Fruit fly (Drosophila melanogaster) whole organism, embryonic: ENCODE measurements around the gene haf.

ENCODE experiments used
- Atf-2 ChIP-seq: fragments of 200-800 bp; sonication (Bioruptor generic); optimal IDR thresholded peaks from 2 replicates; lab custom pipeline; 2016; ENCODE audit warnings: missing biosample characterization, missing genetic modification characterization
- Bteb2 ChIP-seq: fragments of 200-800 bp; sonication (Bioruptor generic); optimal IDR thresholded peaks from 2 replicates; lab custom pipeline; 2016; ENCODE audit warnings: missing biosample characterization, missing genetic modification characterization
- CG11723 ChIP-seq: fragments of 200-800 bp; sonication (Bioruptor generic); optimal IDR thresholded peaks from 2 replicates; lab custom pipeline; 2017; ENCODE audit warnings: missing biosample characterization, mild to moderate bottlenecking, missing genetic modification characterization
- CG12155 ChIP-seq: fragments of 200-800 bp; sonication (Bioruptor generic); optimal IDR thresholded peaks from 3 replicates; lab custom pipeline; 2016; ENCODE audit warnings: missing biosample characterization, missing genetic modification characterization
- CG12744 ChIP-seq: fragments of 200-800 bp; sonication (Bioruptor generic); optimal IDR thresholded peaks from 2 replicates; lab custom pipeline; 2016; ENCODE audit warnings: missing biosample characterization, missing genetic modification characterization
- CG14050 ChIP-seq: fragments of 200-800 bp; sonication (Bioruptor generic); IDR thresholded peaks from 3 replicates; pipeline ENCODE4 v1.3.6; 2022; ENCODE audit warnings: missing biosample characterization, missing genetic modification characterization
- CG14860 ChIP-seq: fragments of 200-800 bp; sonication (Bioruptor generic); IDR thresholded peaks from 3 replicates; pipeline ENCODE4 v1.3.6; 2022; ENCODE audit warnings: missing biosample characterization, missing genetic modification characterization; ENCODE audit not compliant: partially characterized antibody
- CG14965 ChIP-seq: fragments of 200-800 bp; sonication (Bioruptor generic); optimal IDR thresholded peaks from 2 replicates; lab custom pipeline; 2016; ENCODE audit warnings: missing biosample characterization, missing genetic modification characterization, borderline replicate concordance
- CG15011 ChIP-seq: fragments of 200-800 bp; sonication (Bioruptor generic); optimal IDR thresholded peaks from 3 replicates; lab custom pipeline; 2018; ENCODE audit warnings: missing biosample characterization, mild to moderate bottlenecking, missing genetic modification characterization
- CG15601 ChIP-seq: fragments of 200-800 bp; sonication (Bioruptor generic); optimal IDR thresholded peaks from 3 replicates; lab custom pipeline; 2019; ENCODE audit warnings: missing biosample characterization, mild to moderate bottlenecking, missing genetic modification characterization, moderate library complexity
- CG1603 ChIP-seq: fragments of 200-800 bp; sonication (Bioruptor generic); optimal IDR thresholded peaks from 2 replicates; lab custom pipeline; 2019; ENCODE audit warnings: missing biosample characterization, mild to moderate bottlenecking, missing genetic modification characterization, moderate library complexity
- CG17328 ChIP-seq: fragments of 200-800 bp; sonication (Bioruptor generic); IDR thresholded peaks from 2 replicates; pipeline ENCODE4 v1.3.6; 2022; ENCODE audit warnings: missing biosample characterization, missing genetic modification characterization
- CG17802 ChIP-seq: fragments of 200-800 bp; sonication (Bioruptor generic); optimal IDR thresholded peaks from 2 replicates; lab custom pipeline; 2018; ENCODE audit warnings: missing biosample characterization, mild to moderate bottlenecking, missing genetic modification characterization, moderate library complexity
- CG2202 ChIP-seq: fragments of 200-800 bp; sonication (Bioruptor generic); optimal IDR thresholded peaks from 2 replicates; lab custom pipeline; 2018; ENCODE audit warnings: missing biosample characterization, mild to moderate bottlenecking, missing genetic modification characterization
- CG2875 ChIP-seq: fragments of 200-800 bp; sonication (Bioruptor generic); optimal IDR thresholded peaks from 2 replicates; lab custom pipeline; 2017; ENCODE audit warnings: missing biosample characterization, mild to moderate bottlenecking, missing genetic modification characterization, missing genetic modification reagents
- CG30431 ChIP-seq: fragments of 200-800 bp; sonication (Bioruptor generic); optimal IDR thresholded peaks from 2 replicates; lab custom pipeline; 2017; ENCODE audit warnings: missing biosample characterization, missing genetic modification characterization
- CG34422 ChIP-seq: fragments of 200-800 bp; sonication (Bioruptor generic); IDR thresholded peaks from 3 replicates; pipeline ENCODE4 v1.3.6; 2022; ENCODE audit warnings: missing biosample characterization, missing genetic modification characterization
- CG3726 ChIP-seq: fragments of 200-800 bp; sonication (Bioruptor generic); IDR thresholded peaks from 3 replicates; pipeline ENCODE4, ENCODE4 v1.3.6; 2022; ENCODE audit warnings: missing biosample characterization, missing genetic modification characterization
- CG4282 ChIP-seq: fragments of 200-800 bp; sonication (Bioruptor generic); optimal IDR thresholded peaks from 2 replicates; lab custom pipeline; 2016; ENCODE audit warnings: missing biosample characterization, missing genetic modification characterization
- CG4328 ChIP-seq: fragments of 200-800 bp; sonication (Bioruptor generic); optimal IDR thresholded peaks from 3 replicates; lab custom pipeline; 2017; ENCODE audit warnings: missing biosample characterization, missing genetic modification reagents, missing genetic modification characterization
- CG43689 ChIP-seq: fragments of 200-800 bp; sonication (Bioruptor generic); IDR thresholded peaks from 2 replicates; pipeline ENCODE4 v1.3.6; 2022; ENCODE audit warnings: missing biosample characterization, missing genetic modification characterization
- CG4617 ChIP-seq: fragments of 200-800 bp; sonication (Bioruptor generic); optimal IDR thresholded peaks from 3 replicates; lab custom pipeline; 2016; ENCODE audit warnings: missing biosample characterization, missing genetic modification characterization, borderline replicate concordance
- CG6765 ChIP-seq: fragments of 200-800 bp; sonication (Bioruptor generic); optimal IDR thresholded peaks from 3 replicates; lab custom pipeline; 2017; ENCODE audit warnings: missing biosample characterization, mild to moderate bottlenecking, missing genetic modification characterization
- CG6854 ChIP-seq: fragments of 200-800 bp; sonication (Bioruptor generic); optimal IDR thresholded peaks from 3 replicates; lab custom pipeline; 2017; ENCODE audit warnings: missing biosample characterization, mild to moderate bottlenecking, missing genetic modification characterization
- CG7745 ChIP-seq: fragments of 200-800 bp; sonication (Bioruptor generic); optimal IDR thresholded peaks from 2 replicates; lab custom pipeline; 2018; ENCODE audit warnings: missing biosample characterization, mild to moderate bottlenecking, missing genetic modification characterization, moderate library complexity
- CG8089 ChIP-seq: fragments of 200-800 bp; sonication (Bioruptor generic); optimal IDR thresholded peaks from 3 replicates; lab custom pipeline; 2016; ENCODE audit warnings: missing biosample characterization, missing genetic modification characterization
- CG9817 ChIP-seq: fragments of 200-800 bp; sonication (Bioruptor generic); optimal IDR thresholded peaks from 2 replicates; lab custom pipeline; 2018; ENCODE audit warnings: missing biosample characterization, mild to moderate bottlenecking, missing genetic modification characterization, moderate library complexity
- CG9876 ChIP-seq: fragments of 200-800 bp; sonication (Bioruptor generic); optimal IDR thresholded peaks from 2 replicates; lab custom pipeline; 2016; ENCODE audit warnings: missing biosample characterization, missing genetic modification characterization
- Deaf1 ChIP-seq: fragments of 200-800 bp; optimal IDR thresholded peaks from 3 replicates; lab custom pipeline; 2019; ENCODE audit warnings: missing biosample characterization, mild to moderate bottlenecking, missing genetic modification characterization, moderate library complexity
- Dfd ChIP-seq, 2 experiments: fragments of >200 bp; optimal IDR thresholded peaks; 2 replicates each; lab custom pipeline; 2017; ENCODE audit warnings: missing biosample characterization in 2 of 2, missing genetic modification characterization in 2 of 2
- HHEX ChIP-seq: fragments of 200-800 bp; sonication (Bioruptor generic); optimal IDR thresholded peaks from 3 replicates; lab custom pipeline; 2017; ENCODE audit warnings: missing biosample characterization, mild to moderate bottlenecking, missing genetic modification characterization, missing genetic modification reagents
- HLH4C ChIP-seq: fragments of 200-800 bp; sonication (Bioruptor generic); IDR thresholded peaks from 3 replicates; pipeline ENCODE4 v1.3.6; 2022; ENCODE audit warnings: missing biosample characterization, missing genetic modification characterization; ENCODE audit not compliant: partially characterized antibody
- Hr78 ChIP-seq, 2 experiments: fragments of 200-800 bp in 1 of 2; fragments of >200 bp in 1 of 2; sonication (Bioruptor generic) in 1 of 2; optimal IDR thresholded peaks; 2 replicates each; lab custom pipeline; 2017 to 2019; ENCODE audit warnings: missing biosample characterization in 2 of 2, missing genetic modification characterization in 2 of 2, mild to moderate bottlenecking in 1 of 2, moderate library complexity in 1 of 2
- Lpt ChIP-seq: fragments of >200 bp; optimal IDR thresholded peaks from 2 replicates; lab custom pipeline; 2018; ENCODE audit warnings: missing biosample characterization, missing genetic modification characterization
- Oaz ChIP-seq: fragments of 200-800 bp; sonication (Bioruptor generic); IDR thresholded peaks from 2 replicates; pipeline ENCODE4 v1.3.6; 2022; ENCODE audit warnings: missing biosample characterization, missing genetic modification characterization
- Rx ChIP-seq: fragments of 200-800 bp; sonication (Bioruptor generic); IDR thresholded peaks from 2 replicates; pipeline ENCODE4 v1.3.6; 2022; ENCODE audit warnings: missing biosample characterization, missing genetic modification characterization
- Usf ChIP-seq: fragments of 200-800 bp; sonication (Bioruptor generic); optimal IDR thresholded peaks from 2 replicates; lab custom pipeline; 2017; ENCODE audit warnings: missing genotype, missing biosample characterization, missing genetic modification characterization
- ab ChIP-seq: fragments of 200-800 bp; sonication (Bioruptor generic); optimal IDR thresholded peaks from 2 replicates; lab custom pipeline; 2016; ENCODE audit warnings: missing biosample characterization, missing genetic modification characterization
- ato ChIP-seq: fragments of 200-800 bp; sonication (Bioruptor generic); IDR thresholded peaks from 2 replicates; pipeline ENCODE4 v1.3.6; 2022; ENCODE audit warnings: missing biosample characterization, missing genetic modification characterization; ENCODE audit not compliant: partially characterized antibody
- btn ChIP-seq: fragments of 200-800 bp; sonication (Bioruptor generic); optimal IDR thresholded peaks from 2 replicates; lab custom pipeline; 2016; ENCODE audit warnings: missing biosample characterization, missing genetic modification characterization
- cwo ChIP-seq: fragments of 200-800 bp; sonication (Bioruptor generic); optimal IDR thresholded peaks from 3 replicates; lab custom pipeline; 2017; ENCODE audit warnings: missing biosample characterization, missing genetic modification characterization, mild to moderate bottlenecking, moderate library complexity, missing genetic modification reagents
- dimm ChIP-seq: fragments of 200-800 bp; sonication (Bioruptor generic); IDR thresholded peaks from 2 replicates; pipeline ENCODE4 v1.3.6; 2022; ENCODE audit warnings: missing biosample characterization, missing genetic modification characterization
- her ChIP-seq: fragments of 200-800 bp; sonication (Bioruptor generic); optimal IDR thresholded peaks from 2 replicates; lab custom pipeline; 2016; ENCODE audit warnings: missing biosample characterization, missing genetic modification characterization
- luna ChIP-seq: fragments of 200-800 bp; sonication (Bioruptor generic); optimal IDR thresholded peaks from 2 replicates; lab custom pipeline; 2016; ENCODE audit warnings: missing biosample characterization, missing genetic modification characterization
- otp ChIP-seq: fragments of 200-800 bp; sonication (Bioruptor generic); IDR thresholded peaks from 3 replicates; pipeline ENCODE4, ENCODE4 v1.3.6; 2022; ENCODE audit warnings: missing biosample characterization, missing genetic modification characterization
- pho ChIP-seq: fragments of 200-800 bp; sonication (Bioruptor generic); optimal IDR thresholded peaks from 2 replicates; lab custom pipeline; 2016; ENCODE audit warnings: missing biosample characterization, missing genetic modification characterization
- sens ChIP-seq: fragments of 200-800 bp; sonication (Bioruptor generic); peaks from one replicate; lab custom pipeline; 2016; ENCODE audit warnings: missing biosample characterization, missing genetic modification characterization
- slp2 ChIP-seq: fragments of 200-800 bp; sonication (Bioruptor generic); optimal IDR thresholded peaks from 2 replicates; lab custom pipeline; 2016; ENCODE audit warnings: missing biosample characterization, missing genetic modification characterization
- tll ChIP-seq, 2 experiments: fragments of 200-800 bp in 1 of 2; fragments of >200 bp in 1 of 2; sonication (Bioruptor generic) in 1 of 2; optimal IDR thresholded peaks; 2 replicates each; lab custom pipeline; 2017 to 2019; ENCODE audit warnings: missing biosample characterization in 2 of 2, missing genetic modification characterization in 2 of 2, mild to moderate bottlenecking in 1 of 2, moderate library complexity in 1 of 2
- vvl ChIP-seq: fragments of 200-800 bp; sonication (Bioruptor generic); IDR thresholded peaks from 2 replicates; pipeline ENCODE4 v1.3.6; 2022; ENCODE audit warnings: missing biosample characterization, missing genetic modification characterization

The haf gene

dm6 chr2L:1649244-1649827, 94.4 kb downstream of the haf start (continued):
- peak; percentile 81 for TF ChIP-seq CG12155 (GFP tag; lab: Kevin White, UChicago)
- TF ChIP-seq CG12744 (GFP tag; lab: Kevin White, UChicago): peak; percentile 2
- peak; percentile 20 for TF ChIP-seq CG1603
- TF ChIP-seq CG43689 (GFP tag; lab: Robert Waterston, UW): peak; percentile 80
- no peak for TF ChIP-seq pho (GFP tag; lab: Kevin White, UChicago)
- peak; percentile 62 for TF ChIP-seq Usf
- TF ChIP-seq CG2202 (tag; lab: Kevin White, UChicago): peak; percentile 57
- peak; percentile 96 for TF ChIP-seq CG34422 (GFP tag; lab: Robert Waterston, UW)
- TF ChIP-seq vvl (GFP tag; lab: Robert Waterston, UW): peak; percentile 89
- no peak for TF ChIP-seq HLH4C (GFP tag; lab: Robert Waterston, UW)
- TF ChIP-seq Lpt (GFP tag; lab: Kevin White, UChicago): no peak
- no peak for TF ChIP-seq CG7745 (tag; lab: Kevin White, UChicago)
- TF ChIP-seq CG4617 (GFP tag; lab: Kevin White, UChicago): peak; percentile 13
- TF ChIP-seq CG15601: peak; percentile 85
- TF ChIP-seq ab (GFP tag; lab: Kevin White, UChicago): peak; percentile 41
- no peak for TF ChIP-seq Dfd (GFP tag; optimal IDR thresholded peaks at IDR 0.05; lab: Kevin White, UChicago)
- no peak for TF ChIP-seq CG14965 (GFP tag; lab: Kevin White, UChicago)
- TF ChIP-seq CG11723: peak; percentile 81
- TF ChIP-seq CG30431 (GFP tag; lab: Kevin White, UChicago): peak; percentile 48
- peak; percentile 85 for TF ChIP-seq CG17328 (GFP tag; lab: Robert Waterston, UW)
- TF ChIP-seq Atf-2 (GFP tag; lab: Kevin White, UChicago): peak; percentile 31
- TF ChIP-seq ato (GFP tag; lab: Robert Waterston, UW): no peak
- peak; percentile 4 for TF ChIP-seq slp2
- peak; percentile 77 for TF ChIP-seq CG17802 (tag; lab: Kevin White, UChicago)
- no peak for TF ChIP-seq luna (GFP tag; lab: Kevin White, UChicago)
- TF ChIP-seq CG15011 (GFP tag; lab: Kevin White, UChicago): peak; percentile 86
- TF ChIP-seq Rx (GFP tag; lab: Robert Waterston, UW): peak; percentile 95
- TF ChIP-seq HHEX (GFP tag; lab: Kevin White, UChicago): peak; percentile 91
- TF ChIP-seq cwo: peak; percentile 93
- peak; percentile 87 for TF ChIP-seq CG2875 (GFP tag; lab: Kevin White, UChicago)
- no peak for TF ChIP-seq Bteb2 (GFP tag; lab: Kevin White, UChicago)
- TF ChIP-seq dimm (GFP tag; lab: Robert Waterston, UW): no peak; the same call in 1 of the 2 replicates
- peak; percentile 88 for TF ChIP-seq CG6765
- TF ChIP-seq Hr78 (GFP tag; optimal IDR thresholded peaks at IDR 0.05; lab: Kevin White, UChicago): peak in 1 of 2 experiments; percentile 80
- TF ChIP-seq CG9876 (GFP tag; lab: Kevin White, UChicago): peak; percentile 26
- TF ChIP-seq Deaf1: peak; percentile 72
- TF ChIP-seq otp (GFP tag; lab: Robert Waterston, UW): peak; percentile 89
- TF ChIP-seq CG14050: peak; percentile 86
- peak; percentile 80 for TF ChIP-seq CG4328 (GFP tag; lab: Kevin White, UChicago)
- peak; percentile 79 for TF ChIP-seq CG9817 (tag; lab: Kevin White, UChicago)
- TF ChIP-seq CG8089: no peak
- peak; percentile 92 for TF ChIP-seq CG6854 (GFP tag; lab: Kevin White, UChicago)
- peak; percentile 83 for TF ChIP-seq Oaz
- TF ChIP-seq CG3726 (GFP tag; lab: Robert Waterston, UW): peak; percentile 85
- TF ChIP-seq CG14860 (GFP tag; lab: Robert Waterston, UW): no peak
- no peak for TF ChIP-seq her (GFP tag; lab: Kevin White, UChicago)
- TF ChIP-seq sens (GFP tag; lab: Kevin White, UChicago): peak; percentile 76
- TF ChIP-seq tll (GFP tag; optimal IDR thresholded peaks at IDR 0.05; lab: Kevin White, UChicago): no peak
- no peak for TF ChIP-seq CG4282 (GFP tag; lab: Kevin White, UChicago)
- TF ChIP-seq btn: no peak
